Fruit fly (Drosophila melanogaster) whole organism, embryonic: ENCODE measurements around the gene mal.

Source experiments
- Adf1 ChIP-seq: fragments of 200-800 bp; sonication (Bioruptor generic); IDR thresholded peaks from 2 replicates; pipeline ENCODE4 v1.3.6; 2022; ENCODE audit warnings: missing biosample characterization, missing genetic modification characterization
- Aef1 ChIP-seq: fragments of 200-800 bp; sonication (Bioruptor generic); IDR thresholded peaks from 3 replicates; pipeline ENCODE4 v1.3.6; 2022; ENCODE audit warnings: missing biosample characterization, missing genetic modification characterization
- Atf3 ChIP-seq: fragments of 200-800 bp; sonication (Bioruptor generic); optimal IDR thresholded peaks from 3 replicates; lab custom pipeline; 2016; ENCODE audit warnings: missing biosample characterization, missing genetic modification characterization
- B-H1 ChIP-seq: fragments of 200-800 bp; sonication (Bioruptor generic); IDR thresholded peaks from 3 replicates; pipeline ENCODE4 v1.3.6; 2022; ENCODE audit warnings: missing biosample characterization, missing genetic modification characterization
- Bgb ChIP-seq: fragments of 200-800 bp; sonication (Bioruptor generic); IDR thresholded peaks from 2 replicates; pipeline ENCODE4 v1.3.6; 2022; ENCODE audit warnings: missing biosample characterization, missing genetic modification characterization; ENCODE audit not compliant: partially characterized antibody
- C15 ChIP-seq: fragments of 200-800 bp; sonication (Bioruptor generic); IDR thresholded peaks from 3 replicates; pipeline ENCODE4 v1.3.6; 2022; ENCODE audit warnings: missing biosample characterization, missing genetic modification characterization
- CG11456 ChIP-seq: fragments of 200-800 bp; sonication (Bioruptor generic); IDR thresholded peaks from 3 replicates; pipeline ENCODE4 v1.3.6; 2022; ENCODE audit warnings: missing biosample characterization, missing genetic modification characterization
- CG14441 ChIP-seq: fragments of 200-800 bp; sonication (Bioruptor generic); IDR thresholded peaks from 2 replicates; pipeline ENCODE4 v1.3.6; 2022; ENCODE audit warnings: missing biosample characterization, missing genetic modification characterization
- CG14667 ChIP-seq: fragments of 200-800 bp; sonication (Bioruptor generic); IDR thresholded peaks from 2 replicates; pipeline ENCODE4 v1.3.6; 2022; ENCODE audit warnings: missing biosample characterization, missing genetic modification characterization
- CG1647 ChIP-seq: fragments of 200-800 bp; sonication (Bioruptor generic); optimal IDR thresholded peaks from 3 replicates; lab custom pipeline; 2016; ENCODE audit warnings: missing biosample characterization, missing genetic modification characterization
- CG17186 ChIP-seq: fragments of 200-800 bp; sonication (Bioruptor generic); optimal IDR thresholded peaks from 3 replicates; lab custom pipeline; 2017; ENCODE audit warnings: missing biosample characterization, missing genetic modification reagents, missing genetic modification characterization
- CG2120 ChIP-seq: fragments of 200-800 bp; sonication (Bioruptor generic); optimal IDR thresholded peaks from 3 replicates; lab custom pipeline; 2016; ENCODE audit warnings: missing biosample characterization, missing genetic modification characterization
- CG2678 ChIP-seq: fragments of 200-800 bp; sonication (Bioruptor generic); optimal IDR thresholded peaks from 3 replicates; lab custom pipeline; 2019; ENCODE audit warnings: missing biosample characterization, mild to moderate bottlenecking, missing genetic modification characterization, moderate library complexity
- CG31441 ChIP-seq: fragments of 200-800 bp; sonication (Bioruptor generic); IDR thresholded peaks from 2 replicates; pipeline ENCODE4 v1.3.6; 2022; ENCODE audit warnings: missing biosample characterization, missing genetic modification characterization
- CG32772 ChIP-seq: fragments of 200-800 bp; sonication (Bioruptor generic); IDR thresholded peaks from 2 replicates; pipeline ENCODE4 v1.3.6; 2022; ENCODE audit warnings: missing biosample characterization, missing genetic modification characterization
- CG33557 ChIP-seq: fragments of 200-800 bp; sonication (Bioruptor generic); optimal IDR thresholded peaks from 2 replicates; lab custom pipeline; 2019; ENCODE audit warnings: missing biosample characterization, mild to moderate bottlenecking, missing genetic modification characterization, moderate library complexity
- CG34422 ChIP-seq: fragments of 200-800 bp; sonication (Bioruptor generic); IDR thresholded peaks from 3 replicates; pipeline ENCODE4 v1.3.6; 2022; ENCODE audit warnings: missing biosample characterization, missing genetic modification characterization
- CG43689 ChIP-seq: fragments of 200-800 bp; sonication (Bioruptor generic); IDR thresholded peaks from 2 replicates; pipeline ENCODE4 v1.3.6; 2022; ENCODE audit warnings: missing biosample characterization, missing genetic modification characterization
- CG5245 ChIP-seq: fragments of 200-800 bp; sonication (Bioruptor generic); optimal IDR thresholded peaks from 3 replicates; lab custom pipeline; 2016; ENCODE audit warnings: missing biosample characterization, missing genetic modification characterization
- CG6254 ChIP-seq: fragments of 200-800 bp; sonication (Bioruptor generic); optimal IDR thresholded peaks from 3 replicates; lab custom pipeline; 2017; ENCODE audit warnings: mild to moderate bottlenecking, missing biosample characterization, missing genetic modification reagents, missing genetic modification characterization
- CG7987 ChIP-seq: fragments of 200-800 bp; sonication (Bioruptor generic); optimal IDR thresholded peaks from 2 replicates; lab custom pipeline; 2018; ENCODE audit warnings: missing biosample characterization, mild to moderate bottlenecking, missing genetic modification characterization, moderate library complexity
- CTCF ChIP-seq: fragments of 200-800 bp; sonication (Bioruptor generic); optimal IDR thresholded peaks from 2 replicates; lab custom pipeline; 2017; ENCODE audit warnings: missing biosample characterization, mild to moderate bottlenecking, missing genetic modification characterization, moderate library complexity
- Chrac-16 ChIP-seq: fragments of 200-800 bp; sonication (Bioruptor generic); optimal IDR thresholded peaks from 3 replicates; lab custom pipeline; 2016; ENCODE audit warnings: missing biosample characterization, missing genetic modification characterization
- CoRest ChIP-seq: fragments of 200-800 bp; sonication (Bioruptor generic); optimal IDR thresholded peaks from 3 replicates; lab custom pipeline; 2018; ENCODE audit warnings: missing biosample characterization, mild to moderate bottlenecking, missing genetic modification characterization, moderate library complexity
- HHEX ChIP-seq: fragments of 200-800 bp; sonication (Bioruptor generic); optimal IDR thresholded peaks from 3 replicates; lab custom pipeline; 2017; ENCODE audit warnings: missing biosample characterization, mild to moderate bottlenecking, missing genetic modification characterization, missing genetic modification reagents
- Lim3 ChIP-seq: fragments of 200-800 bp; sonication (Bioruptor generic); IDR thresholded peaks from 2 replicates; pipeline ENCODE4 v1.3.6; 2022; ENCODE audit warnings: missing biosample characterization, missing genetic modification characterization
- NFAT ChIP-seq: fragments of 200-800 bp; sonication (Bioruptor generic); IDR thresholded peaks from 2 replicates; pipeline ENCODE4 v1.3.6; 2022; ENCODE audit warnings: missing biosample characterization, missing genetic modification characterization
- NK7.1 ChIP-seq: fragments of 200-800 bp; sonication (Bioruptor generic); optimal IDR thresholded peaks from 3 replicates; lab custom pipeline; 2016; ENCODE audit warnings: missing biosample characterization, missing genetic modification characterization
- Nf-YA ChIP-seq: fragments of 200-800 bp; sonication (Bioruptor generic); IDR thresholded peaks from 2 replicates; pipeline ENCODE4 v1.3.6; 2022; ENCODE audit warnings: missing biosample characterization, missing genetic modification characterization
- YL-1 ChIP-seq: fragments of 200-800 bp; sonication (Bioruptor generic); optimal IDR thresholded peaks from 3 replicates; lab custom pipeline; 2017; ENCODE audit warnings: missing biosample characterization, mild to moderate bottlenecking, missing genetic modification characterization
- az2 ChIP-seq: fragments of 200-800 bp; sonication (Bioruptor generic); optimal IDR thresholded peaks from 3 replicates; lab custom pipeline; 2016; ENCODE audit warnings: missing biosample characterization, missing genetic modification characterization
- bcd ChIP-seq: fragments of 200-800 bp; sonication (Bioruptor generic); optimal IDR thresholded peaks from 2 replicates; lab custom pipeline; 2017; ENCODE audit warnings: missing biosample characterization, mild to moderate bottlenecking, missing genetic modification characterization
- bigmax ChIP-seq: fragments of 200-800 bp; sonication (Bioruptor generic); optimal IDR thresholded peaks from 2 replicates; lab custom pipeline; 2018; ENCODE audit warnings: missing biosample characterization, mild to moderate bottlenecking, missing genetic modification characterization
- bsh ChIP-seq, 2 experiments: fragments of 200-800 bp; sonication (Bioruptor generic); optimal IDR thresholded peaks; 2 replicates each; lab custom pipeline; 2017 to 2018; ENCODE audit warnings: mild to moderate bottlenecking in 2 of 2, missing biosample characterization in 2 of 2, missing genetic modification characterization in 2 of 2, moderate library complexity in 1 of 2
- chif ChIP-seq, 2 experiments: fragments of 200-800 bp; sonication (Bioruptor generic); optimal IDR thresholded peaks; 3 replicates each; lab custom pipeline; 2016; ENCODE audit warnings: missing biosample characterization in 2 of 2, missing genetic modification characterization in 2 of 2
- corto ChIP-seq: fragments of 200-800 bp; sonication (Bioruptor generic); optimal IDR thresholded peaks from 2 replicates; lab custom pipeline; 2016; ENCODE audit warnings: missing biosample characterization, mild to moderate bottlenecking, missing genetic modification characterization, moderate library complexity
- croc ChIP-seq: fragments of 200-800 bp; sonication (Bioruptor generic); conservative IDR thresholded peaks from 3 replicates; pipeline ENCODE4 v1.3.6; 2022; ENCODE audit warnings: missing biosample characterization, missing genetic modification characterization
- da ChIP-seq: fragments of 200-800 bp; sonication (Bioruptor generic); optimal IDR thresholded peaks from 2 replicates; lab custom pipeline; 2016; ENCODE audit warnings: missing biosample characterization, missing genetic modification characterization
- dmrt99B ChIP-seq: fragments of 200-800 bp; sonication (Bioruptor generic); optimal IDR thresholded peaks from 2 replicates; lab custom pipeline; 2018; ENCODE audit warnings: missing biosample characterization, mild to moderate bottlenecking, missing genetic modification characterization, moderate library complexity
- gt ChIP-seq: fragments of 200-800 bp; sonication (Bioruptor generic); IDR thresholded peaks from 2 replicates; pipeline ENCODE4 v1.3.6; 2022; ENCODE audit warnings: missing biosample characterization, missing genetic modification characterization
- lola ChIP-seq, 3 experiments: fragments of >200 bp in 2 of 3; fragments of 200-800 bp in 1 of 3; sonication (Bioruptor generic) in 1 of 3; optimal IDR thresholded peaks; 2 replicates each; lab custom pipeline; 2017 to 2019; ENCODE audit warnings: missing biosample characterization in 3 of 3, missing genetic modification characterization in 3 of 3, mild to moderate bottlenecking in 1 of 3, moderate library complexity in 1 of 3
- luna ChIP-seq: fragments of 200-800 bp; sonication (Bioruptor generic); optimal IDR thresholded peaks from 2 replicates; lab custom pipeline; 2016; ENCODE audit warnings: missing biosample characterization, missing genetic modification characterization
- nom ChIP-seq: fragments of 200-800 bp; sonication (Bioruptor generic); optimal IDR thresholded peaks from 2 replicates; lab custom pipeline; 2017; ENCODE audit warnings: missing biosample characterization, missing genetic modification characterization, mild to moderate bottlenecking, moderate library complexity, missing genetic modification reagents
- pfk ChIP-seq: fragments of 200-800 bp; sonication (Bioruptor generic); optimal IDR thresholded peaks from 2 replicates; lab custom pipeline; 2018; ENCODE audit warnings: missing biosample characterization, mild to moderate bottlenecking, missing genetic modification characterization, moderate library complexity
- pho ChIP-seq: fragments of 200-800 bp; sonication (Bioruptor generic); optimal IDR thresholded peaks from 2 replicates; lab custom pipeline; 2016; ENCODE audit warnings: missing biosample characterization, missing genetic modification characterization
- pnt ChIP-seq: fragments of 200-800 bp; sonication (Bioruptor generic); optimal IDR thresholded peaks from 3 replicates; lab custom pipeline; 2016; ENCODE audit warnings: missing biosample characterization, missing genetic modification characterization
- slbo ChIP-seq: fragments of 200-800 bp; sonication (Bioruptor generic); IDR thresholded peaks from 2 replicates; pipeline ENCODE4 v1.3.6; 2022; ENCODE audit warnings: missing biosample characterization, missing genetic modification characterization
- tap ChIP-seq: fragments of 200-800 bp; optimal IDR thresholded peaks from 3 replicates; lab custom pipeline; 2019; ENCODE audit warnings: missing biosample characterization, mild to moderate bottlenecking, missing genetic modification characterization, moderate library complexity
- ttk ChIP-seq: fragments of 200-800 bp; sonication (Bioruptor generic); IDR thresholded peaks from 2 replicates; pipeline ENCODE4 v2.1.2; 2022; ENCODE audit warnings: missing biosample characterization, missing genetic modification characterization
- wor ChIP-seq: fragments of 200-800 bp; sonication (Bioruptor generic); IDR thresholded peaks from 2 replicates; pipeline ENCODE4 v1.3.6; 2022; ENCODE audit warnings: missing biosample characterization, missing genetic modification characterization

mal gene

DNA sequence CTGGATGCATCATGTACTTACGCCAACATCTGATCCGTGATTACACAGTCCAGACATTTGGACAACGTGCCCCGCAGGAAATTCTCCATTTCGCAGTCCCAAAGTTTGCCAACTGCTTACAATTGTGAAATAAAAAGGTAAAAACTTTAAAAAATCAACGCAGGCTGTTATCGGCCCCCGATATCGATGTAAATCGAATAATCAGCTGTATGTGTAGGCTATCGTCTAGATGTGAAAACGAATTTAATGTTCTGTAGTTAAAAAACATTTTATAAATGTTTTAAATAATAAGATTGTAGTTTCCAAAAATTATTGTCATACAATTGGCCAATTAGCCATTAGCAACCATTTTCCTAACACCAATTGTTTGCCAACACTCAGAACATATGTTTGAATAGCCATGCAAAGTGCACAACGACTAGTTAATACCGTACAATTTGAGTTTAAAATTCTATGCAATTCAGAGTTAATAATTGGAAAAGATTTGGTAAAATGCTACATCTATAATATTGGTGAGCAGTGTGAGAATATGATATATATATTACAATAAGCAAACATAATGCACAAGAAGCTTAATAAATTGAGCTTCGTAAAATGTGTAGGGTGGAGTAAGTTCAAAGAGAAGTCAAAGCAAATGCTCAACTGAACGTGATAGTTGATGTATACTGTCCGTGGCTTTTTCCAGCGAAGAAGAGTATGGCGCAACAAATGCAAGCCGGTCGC lies at the start of gene mal, which contains the start of gene CG11710 (continued):
- peak; percentile 73 for TF ChIP-seq slbo (GFP tag; lab: Robert Waterston, UW)
- peak; percentile 36 for TF ChIP-seq YL-1 (GFP tag; lab: Kevin White, UChicago)
- peak; percentile 65 for TF ChIP-seq Chrac-16 (GFP tag; lab: Kevin White, UChicago)
- no peak for TF ChIP-seq Bgb (GFP tag; lab: Robert Waterston, UW)
- TF ChIP-seq CG32772 (GFP tag; lab: Robert Waterston, UW), result peak; percentile 68
- TF ChIP-seq CoRest (tag; lab: Kevin White, UChicago), result peak; percentile 84
- TF ChIP-seq CG11456 (GFP tag; lab: Robert Waterston, UW), result peak; percentile 64; the same call in 2 of the 3 replicates
- TF ChIP-seq CTCF (GFP tag; lab: Kevin White, UChicago), result peak; percentile 5
- peak; percentile 76 for TF ChIP-seq CG5245 (GFP tag; lab: Kevin White, UChicago)
- TF ChIP-seq bsh (GFP tag; optimal IDR thresholded peaks at IDR 0.05; lab: Kevin White, UChicago), result peak; percentile 40 to 69
- TF ChIP-seq CG43689, result no peak; the same call in 1 of the 2 replicates
- TF ChIP-seq CG34422 (GFP tag; lab: Robert Waterston, UW), result peak; percentile 77; the same call in 2 of the 3 replicates
- TF ChIP-seq CG14667 (GFP tag; lab: Robert Waterston, UW), result peak; percentile 59
- TF ChIP-seq NFAT (GFP tag; lab: Robert Waterston, UW), result peak; percentile 13; the same call in 1 of the 2 replicates
- TF ChIP-seq luna (GFP tag; lab: Kevin White, UChicago), result peak; percentile 4
- no peak for TF ChIP-seq Atf3 (GFP tag; lab: Kevin White, UChicago)
- peak; percentile 48; the same call in 1 of the 2 replicates for TF ChIP-seq Adf1 (GFP tag; lab: Robert Waterston, UW)
- TF ChIP-seq Aef1 (GFP tag; lab: Robert Waterston, UW), result peak; percentile 78
- peak; percentile 71 for TF ChIP-seq nom (GFP tag; lab: Kevin White, UChicago)
- TF ChIP-seq da (GFP tag; lab: Kevin White, UChicago), result no peak
- TF ChIP-seq dmrt99B (tag; lab: Kevin White, UChicago), result peak; percentile 87
- peak; percentile 0 for TF ChIP-seq CG17186 (GFP tag; lab: Kevin White, UChicago)
- peak; percentile 83 for TF ChIP-seq CG31441
- no peak for TF ChIP-seq CG33557 (GFP tag; lab: Kevin White, UChicago)
- peak; percentile 36 to 68 for TF ChIP-seq chif (GFP tag; optimal IDR thresholded peaks at IDR 0.05; lab: Kevin White, UChicago)
- peak; percentile 47 for TF ChIP-seq CG7987 (GFP tag; lab: Kevin White, UChicago)
- TF ChIP-seq HHEX, result no peak
- TF ChIP-seq az2 (GFP tag; lab: Kevin White, UChicago), result peak; percentile 68
- no peak for TF ChIP-seq bigmax (GFP tag; lab: Kevin White, UChicago)
- TF ChIP-seq lola (GFP tag; optimal IDR thresholded peaks at IDR 0.05; lab: Kevin White, UChicago), result peak in 1 of 3 experiments; percentile 53
- 0 out of 2 replicates have a peak, but pooled peaks have one; percentile 35 for TF ChIP-seq Nf-YA (GFP tag; lab: Robert Waterston, UW)
- peak; percentile 70 for TF ChIP-seq CG1647 (GFP tag; lab: Kevin White, UChicago)
- TF ChIP-seq tap (tag; lab: Kevin White, UChicago), result peak; percentile 79
- TF ChIP-seq CG14441, result peak; percentile 71
- no peak for TF ChIP-seq corto (GFP tag; lab: Kevin White, UChicago)
- peak; percentile 85 for TF ChIP-seq CG2120 (GFP tag; lab: Kevin White, UChicago)
- TF ChIP-seq NK7.1 (GFP tag; lab: Kevin White, UChicago), result peak; percentile 73
- TF ChIP-seq B-H1 (GFP tag; lab: Robert Waterston, UW), result peak; percentile 45
- peak; percentile 91 for TF ChIP-seq CG2678 (tag; lab: Kevin White, UChicago)
- 0 out of 3 replicates have a peak, but pooled peaks have one; percentile 37 for TF ChIP-seq C15 (GFP tag; lab: Robert Waterston, UW)
- TF ChIP-seq croc (GFP tag; lab: Robert Waterston, UW), result peak; percentile 77
- peak; percentile 48 for TF ChIP-seq pho (GFP tag; lab: Kevin White, UChicago)
- TF ChIP-seq bcd (GFP tag; lab: Kevin White, UChicago), result peak; percentile 78
- no peak for TF ChIP-seq CG6254
- TF ChIP-seq ttk (GFP tag; lab: Robert Waterston, UW), result peak; percentile 56; the same call in 1 of the 2 replicates
- peak; percentile 14 for TF ChIP-seq pfk (GFP tag; lab: Kevin White, UChicago)
- TF ChIP-seq wor (GFP tag; lab: Robert Waterston, UW), result peak; percentile 62
- TF ChIP-seq pnt, result peak; percentile 43
- no peak for TF ChIP-seq gt (GFP tag; lab: Robert Waterston, UW)
- no peak for TF ChIP-seq Lim3 (GFP tag; lab: Robert Waterston, UW)
